Fruit fly (Drosophila melanogaster) whole organism: Measurements from ENCODE around the gene CG43057.

Source experiments
- CG8478 ChIP-seq: fragments of >200 bp; optimal IDR thresholded peaks from 2 replicates; lab custom pipeline; 2018; ENCODE audit warnings: inconsistent platforms
- Dll ChIP-seq: fragments of >200 bp; optimal IDR thresholded peaks from 2 replicates; lab custom pipeline; 2017
- psq ChIP-seq: fragments of >200 bp; optimal IDR thresholded peaks from 2 replicates; lab custom pipeline; 2017
- usp ChIP-seq: fragments of >200 bp; optimal IDR thresholded peaks from 2 replicates; lab custom pipeline; 2017; ENCODE audit warnings: missing biosample characterization, missing genetic modification characterization, mixed read lengths

DNA sequence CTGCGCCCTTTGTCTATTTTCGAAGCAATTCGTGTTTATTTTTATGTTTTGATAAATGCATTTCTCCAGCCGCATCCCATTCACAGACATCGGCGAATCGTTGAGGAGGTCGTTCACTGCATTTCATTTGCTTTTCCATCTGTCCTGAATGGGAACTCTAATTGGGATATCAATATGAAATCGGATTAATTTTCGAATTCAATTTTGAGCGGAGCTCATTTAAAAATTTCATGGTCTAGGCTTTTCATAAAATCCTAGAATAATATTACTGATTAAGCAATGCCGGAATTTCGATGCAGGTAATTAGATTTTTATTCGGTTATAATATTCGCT lies 46.3 kb upstream of the CG43057 start:
- TF ChIP-seq psq (lab: Kevin White, UChicago) (no peak), Dll (lab: Kevin White, UChicago) (no peak), CG8478 (lab: Kevin White, UChicago) (no peak), usp (GFP tag; lab: Kevin White, UChicago) (no peak)
